Fruit fly (Drosophila melanogaster) whole organism, embryonic: ENCODE results near the gene CG9522.

Source experiments
- Antp ChIP-seq: fragments of 200-800 bp; sonication (Bioruptor generic); optimal IDR thresholded peaks from 3 replicates; lab custom pipeline; 2016; ENCODE audit warnings: missing biosample characterization, missing genetic modification characterization
- CG10209 ChIP-seq: fragments of 200-800 bp; sonication (Bioruptor generic); optimal IDR thresholded peaks from 3 replicates; lab custom pipeline; 2017; ENCODE audit warnings: missing biosample characterization, mild to moderate bottlenecking, missing genetic modification characterization, missing genetic modification reagents
- CG1024 ChIP-seq: fragments of 200-800 bp; sonication (Bioruptor generic); IDR thresholded peaks from 2 replicates; pipeline ENCODE4 v1.3.6; 2022; ENCODE audit warnings: missing biosample characterization, missing genetic modification characterization
- CG11085 ChIP-seq: fragments of 200-800 bp; sonication (Bioruptor generic); IDR thresholded peaks from 2 replicates; pipeline ENCODE4 v1.3.6; 2022; ENCODE audit warnings: missing biosample characterization, missing genetic modification characterization
- CG11560 ChIP-seq: fragments of 200-800 bp; sonication (Bioruptor generic); IDR thresholded peaks from 3 replicates; pipeline ENCODE4 v1.3.6; 2022; ENCODE audit warnings: missing biosample characterization, missing genetic modification characterization
- CG13424 ChIP-seq: fragments of 200-800 bp; sonication (Bioruptor generic); optimal IDR thresholded peaks from 2 replicates; lab custom pipeline; 2019; ENCODE audit warnings: missing biosample characterization, mild to moderate bottlenecking, missing genetic modification characterization, moderate library complexity
- CG14710 ChIP-seq: fragments of 200-800 bp; sonication (Bioruptor generic); optimal IDR thresholded peaks from 3 replicates; lab custom pipeline; 2019; ENCODE audit warnings: missing biosample characterization, mild to moderate bottlenecking, missing genetic modification characterization, moderate library complexity
- CG15073 ChIP-seq: fragments of 200-800 bp; sonication (Bioruptor generic); optimal IDR thresholded peaks from 2 replicates; lab custom pipeline; 2016; ENCODE audit warnings: missing biosample characterization, missing genetic modification characterization
- CG1602 ChIP-seq: fragments of 200-800 bp; sonication (Bioruptor generic); optimal IDR thresholded peaks from 3 replicates; lab custom pipeline; 2016; ENCODE audit warnings: missing biosample characterization, missing genetic modification characterization
- CG18599 ChIP-seq: fragments of 200-800 bp; sonication (Bioruptor generic); optimal IDR thresholded peaks from 3 replicates; lab custom pipeline; 2017; ENCODE audit warnings: missing biosample characterization, missing genetic modification characterization, mild to moderate bottlenecking, moderate library complexity, missing genetic modification reagents
- CG32772 ChIP-seq: fragments of 200-800 bp; sonication (Bioruptor generic); IDR thresholded peaks from 2 replicates; pipeline ENCODE4 v1.3.6; 2022; ENCODE audit warnings: missing biosample characterization, missing genetic modification characterization
- CG5180 ChIP-seq: fragments of 200-800 bp; sonication (Bioruptor generic); optimal IDR thresholded peaks from 3 replicates; lab custom pipeline; 2017; ENCODE audit warnings: missing biosample characterization, missing genetic modification characterization, mild to moderate bottlenecking, moderate library complexity, missing genetic modification reagents
- CG6854 ChIP-seq: fragments of 200-800 bp; sonication (Bioruptor generic); optimal IDR thresholded peaks from 3 replicates; lab custom pipeline; 2017; ENCODE audit warnings: missing biosample characterization, mild to moderate bottlenecking, missing genetic modification characterization
- CG7556 ChIP-seq: fragments of 200-800 bp; sonication (Bioruptor generic); optimal IDR thresholded peaks from 2 replicates; lab custom pipeline; 2017; ENCODE audit warnings: missing biosample characterization, mild to moderate bottlenecking, missing genetic modification characterization
- CG8944 ChIP-seq: fragments of 200-800 bp; sonication (Bioruptor generic); optimal IDR thresholded peaks from 3 replicates; lab custom pipeline; 2016; ENCODE audit warnings: missing biosample characterization, missing genetic modification characterization
- CkIIα-i1 ChIP-seq: fragments of 200-800 bp; sonication (Bioruptor generic); IDR thresholded peaks from 2 replicates; pipeline ENCODE4 v1.3.6; 2022; ENCODE audit warnings: missing biosample characterization, missing genetic modification characterization
- Dad ChIP-seq: fragments of 200-800 bp; sonication (Bioruptor generic); optimal IDR thresholded peaks from 3 replicates; lab custom pipeline; 2016; ENCODE audit warnings: missing biosample characterization, missing genetic modification characterization
- H15 ChIP-seq: fragments of 200-800 bp; sonication (Bioruptor generic); IDR thresholded peaks from 3 replicates; pipeline ENCODE4 v1.3.6; 2022; ENCODE audit warnings: missing biosample characterization, missing genetic modification characterization
- HLHmδ ChIP-seq: fragments of 200-800 bp; sonication (Bioruptor generic); optimal IDR thresholded peaks from 2 replicates; lab custom pipeline; 2018; ENCODE audit warnings: missing biosample characterization, mild to moderate bottlenecking, missing genetic modification characterization, moderate library complexity
- NK7.1 ChIP-seq: fragments of 200-800 bp; sonication (Bioruptor generic); optimal IDR thresholded peaks from 3 replicates; lab custom pipeline; 2016; ENCODE audit warnings: missing biosample characterization, missing genetic modification characterization
- Nf-YC ChIP-seq: fragments of 200-800 bp; optimal IDR thresholded peaks from 3 replicates; lab custom pipeline; 2019; ENCODE audit warnings: missing biosample characterization, mild to moderate bottlenecking, missing genetic modification characterization, moderate library complexity
- Poxn ChIP-seq: fragments of 200-800 bp; sonication (Bioruptor generic); IDR thresholded peaks from 2 replicates; pipeline ENCODE4 v1.3.6; 2022; ENCODE audit warnings: missing biosample characterization, missing genetic modification characterization
- Sox102F ChIP-seq: fragments of 200-800 bp; sonication (Bioruptor generic); optimal IDR thresholded peaks from 2 replicates; lab custom pipeline; 2018; ENCODE audit warnings: missing biosample characterization, mild to moderate bottlenecking, missing genetic modification characterization, moderate library complexity
- Tbp ChIP-seq: fragments of >200 bp; optimal IDR thresholded peaks from 2 replicates; lab custom pipeline; 2018; ENCODE audit warnings: missing biosample characterization, missing genetic modification characterization
- ase ChIP-seq: fragments of 200-800 bp; sonication (Bioruptor generic); IDR thresholded peaks from 3 replicates; pipeline ENCODE4 v1.3.6; 2022; ENCODE audit warnings: missing biosample characterization, missing genetic modification characterization
- ci ChIP-seq: fragments of 200-800 bp; sonication (Bioruptor generic); IDR thresholded peaks from 3 replicates; pipeline ENCODE4 v1.3.6; 2022; ENCODE audit warnings: missing biosample characterization, missing genetic modification characterization
- esg ChIP-seq: fragments of 200-800 bp; sonication (Bioruptor generic); conservative IDR thresholded peaks from 2 replicates; pipeline ENCODE4 v1.3.6; 2022; ENCODE audit warnings: missing biosample characterization, missing genetic modification characterization
- gem ChIP-seq: fragments of 200-800 bp; sonication (Bioruptor generic); optimal IDR thresholded peaks from 2 replicates; lab custom pipeline; 2019; ENCODE audit warnings: missing biosample characterization, mild to moderate bottlenecking, missing genetic modification characterization, moderate library complexity
- mam ChIP-seq: fragments of 200-800 bp; sonication (Bioruptor generic); optimal IDR thresholded peaks from 3 replicates; lab custom pipeline; 2016; ENCODE audit warnings: missing biosample characterization, missing genetic modification characterization
- nau ChIP-seq: fragments of 200-800 bp; sonication (Bioruptor generic); optimal IDR thresholded peaks from 3 replicates; lab custom pipeline; 2017; ENCODE audit warnings: missing biosample characterization, mild to moderate bottlenecking, missing genetic modification characterization, missing genetic modification reagents
- nerfin-1 ChIP-seq: fragments of 200-800 bp; sonication (Bioruptor generic); optimal IDR thresholded peaks from 3 replicates; lab custom pipeline; 2019; ENCODE audit warnings: missing biosample characterization, mild to moderate bottlenecking, missing genetic modification characterization, moderate library complexity
- otp ChIP-seq: fragments of 200-800 bp; sonication (Bioruptor generic); IDR thresholded peaks from 3 replicates; pipeline ENCODE4, ENCODE4 v1.3.6; 2022; ENCODE audit warnings: missing biosample characterization, missing genetic modification characterization
- ranshi ChIP-seq: fragments of 200-800 bp; sonication (Bioruptor generic); IDR thresholded peaks from 2 replicates; pipeline ENCODE4 v1.3.6; 2022; ENCODE audit warnings: missing biosample characterization, missing genetic modification characterization
- sc ChIP-seq, 3 experiments: fragments of >200 bp in 2 of 3; fragments of 200-800 bp in 1 of 3; sonication (Bioruptor generic) in 1 of 3; optimal IDR thresholded peaks; 2 replicates in 2 of 3; 3 replicates in 1 of 3; lab custom pipeline; 2017; ENCODE audit warnings: mild to moderate bottlenecking in 1 of 3, missing biosample characterization in 1 of 3, missing genetic modification characterization in 1 of 3, missing genetic modification reagents in 1 of 3
- sens ChIP-seq: fragments of 200-800 bp; sonication (Bioruptor generic); peaks from one replicate; lab custom pipeline; 2016; ENCODE audit warnings: missing biosample characterization, missing genetic modification characterization
- shn ChIP-seq: fragments of 200-800 bp; sonication (Bioruptor generic); optimal IDR thresholded peaks from 3 replicates; lab custom pipeline; 2016; ENCODE audit warnings: missing biosample characterization, missing genetic modification characterization
- slp2 ChIP-seq: fragments of 200-800 bp; sonication (Bioruptor generic); optimal IDR thresholded peaks from 2 replicates; lab custom pipeline; 2016; ENCODE audit warnings: missing biosample characterization, missing genetic modification characterization
- stc ChIP-seq: fragments of 200-800 bp; sonication (Bioruptor generic); IDR thresholded peaks from 2 replicates; pipeline ENCODE4 v1.3.6; 2022; ENCODE audit warnings: missing biosample characterization, missing genetic modification characterization
- tap ChIP-seq: fragments of 200-800 bp; optimal IDR thresholded peaks from 3 replicates; lab custom pipeline; 2019; ENCODE audit warnings: missing biosample characterization, mild to moderate bottlenecking, missing genetic modification characterization, moderate library complexity
- trem ChIP-seq: fragments of 200-800 bp; optimal IDR thresholded peaks from 3 replicates; lab custom pipeline; 2019; ENCODE audit warnings: missing biosample characterization, mild to moderate bottlenecking, missing genetic modification characterization, moderate library complexity
- tup ChIP-seq: fragments of 200-800 bp; sonication (Bioruptor generic); optimal IDR thresholded peaks from 2 replicates; lab custom pipeline; 2016; ENCODE audit warnings: missing biosample characterization, mild to moderate bottlenecking, missing genetic modification characterization, moderate library complexity
- zen2 ChIP-seq: fragments of 200-800 bp; sonication (Bioruptor generic); IDR thresholded peaks from 3 replicates; pipeline ENCODE4 v1.3.6; 2022; ENCODE audit warnings: missing biosample characterization, missing genetic modification characterization; ENCODE audit not compliant: partially characterized antibody

The CG9522 gene

DNA sequence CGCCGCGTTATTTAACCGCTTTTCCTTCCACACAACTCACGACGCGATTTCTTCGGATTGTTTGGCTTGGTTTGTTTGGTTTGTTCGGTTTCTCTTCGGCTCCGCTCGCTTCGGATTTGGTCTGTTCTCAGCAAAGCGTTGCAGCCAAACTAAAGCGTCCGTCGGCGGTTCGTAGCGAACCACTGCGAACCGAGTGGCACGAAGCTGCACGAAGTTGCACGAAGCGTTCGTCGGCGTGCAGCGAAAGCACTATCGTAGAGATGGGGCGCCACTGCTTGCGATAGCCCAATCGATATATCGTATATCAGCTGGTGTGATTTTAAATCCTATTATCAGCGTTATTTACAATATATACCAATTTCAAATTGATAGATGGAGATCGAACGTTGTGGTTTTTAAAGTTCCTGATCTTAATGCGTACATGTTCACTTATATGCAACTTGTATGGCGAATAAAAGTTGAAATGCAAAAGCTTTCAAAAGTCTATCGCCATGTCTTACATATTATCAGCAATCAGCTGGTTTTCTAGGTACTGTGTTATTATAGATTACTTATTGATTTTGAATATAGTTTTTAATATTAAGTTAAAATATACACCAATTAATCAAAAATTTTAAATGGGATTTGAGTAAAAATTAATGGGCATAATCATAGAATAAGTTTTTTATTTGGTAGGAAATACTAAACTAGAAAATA is 22.5 kb downstream of the CG9522 start, which contains the start of gene rut (continued):
- 0 out of 2 replicates have a peak, but pooled peaks have one; percentile 26 for TF ChIP-seq stc (GFP tag; lab: Robert Waterston, UW)
- no peak for TF ChIP-seq Tbp (GFP tag; lab: Kevin White, UChicago)
- TF ChIP-seq CG1024 (GFP tag; lab: Robert Waterston, UW) = no peak
- peak; percentile 22 for TF ChIP-seq CG18599
- TF ChIP-seq Poxn (GFP tag; lab: Robert Waterston, UW) = no peak
- no peak for TF ChIP-seq Sox102F
- no peak for TF ChIP-seq CG7556 (GFP tag; lab: Kevin White, UChicago)
- TF ChIP-seq shn (GFP tag; lab: Kevin White, UChicago) = no peak
- TF ChIP-seq tup (GFP tag; lab: Kevin White, UChicago) = no peak
- TF ChIP-seq CG8944 (GFP tag; lab: Kevin White, UChicago) = no peak
- TF ChIP-seq tap (tag; lab: Kevin White, UChicago) = no peak
- peak; percentile 27 for TF ChIP-seq mam (GFP tag; lab: Kevin White, UChicago)
- TF ChIP-seq esg (GFP tag; lab: Robert Waterston, UW) = no peak
- no peak for TF ChIP-seq nau
- TF ChIP-seq CG14710 = no peak
- TF ChIP-seq HLHmδ (GFP tag; lab: Kevin White, UChicago) = peak; percentile 51
- TF ChIP-seq sc (optimal IDR thresholded peaks at IDR 0.05; lab: Kevin White, UChicago) = no peak
- no peak for TF ChIP-seq sc (GFP tag; optimal IDR thresholded peaks at IDR 0.05; lab: Kevin White, UChicago)
- peak; percentile 87 for TF ChIP-seq zen2
- TF ChIP-seq CG32772 (GFP tag; lab: Robert Waterston, UW) = no peak
- no peak for TF ChIP-seq NK7.1
- TF ChIP-seq Dad (GFP tag; lab: Kevin White, UChicago) = peak; percentile 5
- no peak for TF ChIP-seq ase (GFP tag; lab: Robert Waterston, UW)
- TF ChIP-seq trem (tag; lab: Kevin White, UChicago) = no peak
- TF ChIP-seq CG13424 (tag; lab: Kevin White, UChicago) = no peak
- peak; percentile 34 for TF ChIP-seq sens (GFP tag; lab: Kevin White, UChicago)
- no peak for TF ChIP-seq nerfin-1 (tag; lab: Kevin White, UChicago)
- TF ChIP-seq ci (GFP tag; lab: Robert Waterston, UW) = peak; percentile 75; the same call in 2 of the 3 replicates
- TF ChIP-seq gem (tag; lab: Kevin White, UChicago) = no peak
- TF ChIP-seq CG15073 (GFP tag; lab: Kevin White, UChicago) = no peak
- TF ChIP-seq Nf-YC (tag; lab: Kevin White, UChicago) = no peak
- TF ChIP-seq otp = no peak
- peak; percentile 34 for TF ChIP-seq Antp
- TF ChIP-seq CG11085 (GFP tag; lab: Robert Waterston, UW) = peak; percentile 39; the same call in 1 of the 2 replicates
- TF ChIP-seq CkIIα-i1 = no peak
- TF ChIP-seq CG6854 (GFP tag; lab: Kevin White, UChicago) = no peak
- no peak for TF ChIP-seq H15
- TF ChIP-seq ranshi = no peak
- TF ChIP-seq slp2 = no peak
- no peak for TF ChIP-seq CG10209
- no peak for TF ChIP-seq CG11560 (tag; lab: Robert Waterston, UW)
- TF ChIP-seq CG1602 (GFP tag; lab: Kevin White, UChicago) = no peak
- TF ChIP-seq CG5180 = peak; percentile 97
